Fruit fly (Drosophila melanogaster): ENCODE measurements around the gene CG5390.

DNA sequence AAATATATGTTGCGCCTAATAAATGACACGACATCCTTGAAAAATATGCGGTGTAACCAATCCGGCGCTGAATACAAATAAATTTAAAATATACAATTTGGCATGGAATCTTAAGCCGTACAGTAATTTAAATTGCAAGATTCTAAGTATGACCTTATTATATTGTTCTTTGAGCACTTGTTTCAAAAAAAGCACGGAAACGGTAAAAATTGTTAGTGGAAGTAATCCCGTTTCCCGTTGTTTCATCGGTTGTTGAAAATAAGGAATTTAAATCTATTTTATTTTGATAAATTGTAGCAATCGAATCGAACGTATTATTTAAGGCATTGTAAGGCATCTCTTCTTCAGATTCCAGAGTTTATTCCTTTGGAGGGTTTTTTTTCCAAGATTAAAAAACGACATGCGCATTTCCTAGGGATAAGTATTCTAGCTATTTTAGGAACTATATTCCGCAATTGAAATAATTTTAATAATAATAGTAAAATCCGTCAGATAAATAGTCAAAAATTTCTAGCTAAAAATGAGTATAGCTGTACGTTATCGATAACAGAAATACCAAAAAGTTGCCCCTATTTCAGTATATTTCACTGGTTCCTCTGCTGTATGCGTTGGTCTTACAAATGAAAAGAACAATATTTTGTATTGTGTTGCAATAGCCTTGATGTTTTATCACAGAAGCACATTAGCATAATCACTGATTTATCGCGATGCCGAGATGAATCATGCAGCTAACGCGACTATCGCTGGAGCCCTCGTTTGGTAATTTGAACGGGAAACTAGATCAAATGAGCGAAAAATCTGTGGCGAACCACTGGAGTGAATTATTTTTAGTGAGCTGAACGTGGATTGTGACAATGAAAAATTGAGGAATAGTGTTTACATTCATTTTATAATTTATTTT, 26.9 kb upstream of the CG5390 start, which contains the start of gene GATAd:
- TF ChIP-seq EcR (GFP tag; optimal IDR thresholded peaks at IDR 0.05) (no peak), D1 (tag; optimal IDR thresholded peaks at IDR 0.05) (no peak), rn (GFP tag; IDR thresholded peaks at IDR 0.05) (no peak), gl (tag; optimal IDR thresholded peaks at IDR 0.05) (no peak), CG8159 (tag; optimal IDR thresholded peaks at IDR 0.05) (no peak), CG10348 (GFP tag; IDR thresholded peaks at IDR 0.05) (no peak), Ets98B (GFP tag; IDR thresholded peaks at IDR 0.05) (no peak), CG34367 (tag; optimal IDR thresholded peaks at IDR 0.05) (no peak), Pif1A (GFP tag; optimal IDR thresholded peaks at IDR 0.05) (no peak), Snoo (tag; optimal IDR thresholded peaks at IDR 0.05) (no peak), CG17806 (tag; optimal IDR thresholded peaks at IDR 0.05) (no peak), CG15710 (tag; optimal IDR thresholded peaks at IDR 0.05) (no peak), CG9948 (tag; optimal IDR thresholded peaks at IDR 0.05) (no peak), CG8301 (tag; optimal IDR thresholded peaks at IDR 0.05) (no peak)
